Worm (Caenorhabditis elegans) whole organism, L4/young adult: ENCODE measurements around the gene F08C6.5.

Source experiments
- W03F9.2 ChIP-seq: fragments of 150-350 bp; optimal IDR thresholded peaks from 2 replicates; lab custom pipeline; 2014; ENCODE audit warnings: missing biosample characterization, missing genetic modification characterization
- dao-5 ChIP-seq: sonication (generic microtip); optimal IDR thresholded peaks from 2 replicates; lab custom pipeline; 2016; ENCODE audit warnings: missing genotype, missing genetic modification characterization, moderate library complexity, missing compliant biosample characterization
- him-1 ChIP-seq: sonication (generic microtip); optimal IDR thresholded peaks from 2 replicates; lab custom pipeline; 2016; ENCODE audit warnings: missing genotype, missing genetic modification reagents, missing genetic modification characterization, missing compliant biosample characterization

The F08C6.5 gene

DNA sequence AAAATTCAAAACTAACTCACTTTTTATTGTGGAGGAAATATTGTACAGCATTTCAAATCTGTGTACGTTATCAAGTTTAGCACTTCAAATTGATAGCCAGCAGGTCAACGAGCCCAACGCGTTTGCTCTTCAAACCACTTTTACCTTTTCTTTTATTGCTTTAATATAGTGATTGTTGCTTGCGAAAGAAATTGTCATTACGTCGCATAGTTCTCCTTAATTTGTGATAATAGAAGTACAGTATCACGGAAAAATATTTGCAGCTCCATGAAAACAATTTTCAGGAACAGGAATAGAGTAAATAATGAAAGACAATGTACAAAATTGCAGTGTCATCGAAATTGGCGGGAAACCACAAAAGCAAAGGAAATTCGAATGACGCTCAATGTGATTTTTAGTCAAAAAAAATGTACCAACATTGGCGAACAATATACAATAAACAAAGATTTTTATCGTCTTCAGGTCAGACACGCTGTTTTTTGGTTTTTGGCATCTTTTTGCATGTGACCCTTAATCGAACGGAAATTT is at the start of gene F08C6.5, which contains the start of gene PDB1.1:
F08C6.5 (plus strand) TSS at position 478 of the 528 bp plus-strand sequence.
PDB1.1 (minus strand) TSS at position 158 of the 528 bp plus-strand sequence.
- TF ChIP-seq him-1: no peak
- TF ChIP-seq dao-5: no peak
- no peak for TF ChIP-seq W03F9.2

DNA sequence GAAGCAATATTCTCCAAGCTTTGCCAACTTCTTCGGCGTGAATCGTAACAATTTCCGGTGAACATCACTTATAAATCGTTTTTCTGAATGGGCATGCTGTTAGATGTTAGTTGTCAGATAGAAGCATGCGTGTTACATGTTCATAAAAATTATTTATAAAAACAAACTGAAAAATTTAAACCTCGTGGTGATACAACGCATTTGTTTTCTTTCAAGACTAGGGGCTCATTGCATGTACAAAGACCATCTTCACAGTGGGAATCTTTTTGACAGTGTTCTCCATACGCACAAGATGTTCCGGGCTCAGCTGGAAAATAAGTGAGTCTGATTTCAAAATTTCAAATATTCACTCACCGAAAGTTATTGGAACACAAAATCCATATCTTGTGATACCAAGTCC is 46.5 kb upstream of the F08C6.5 start:
- no peak for TF ChIP-seq W03F9.2
- TF ChIP-seq him-1: no peak
- no peak for TF ChIP-seq dao-5

- TF ChIP-seq dao-5 (no peak), W03F9.2 (no peak), him-1 (no peak)
These were observed 39.6 kb upstream of the F08C6.5 start, which contains the start of gene chts-1 for ce11 chrX:7519569-7519968. TSS of gene chts-1 (minus strand) at chrX:7519669.

DNA sequence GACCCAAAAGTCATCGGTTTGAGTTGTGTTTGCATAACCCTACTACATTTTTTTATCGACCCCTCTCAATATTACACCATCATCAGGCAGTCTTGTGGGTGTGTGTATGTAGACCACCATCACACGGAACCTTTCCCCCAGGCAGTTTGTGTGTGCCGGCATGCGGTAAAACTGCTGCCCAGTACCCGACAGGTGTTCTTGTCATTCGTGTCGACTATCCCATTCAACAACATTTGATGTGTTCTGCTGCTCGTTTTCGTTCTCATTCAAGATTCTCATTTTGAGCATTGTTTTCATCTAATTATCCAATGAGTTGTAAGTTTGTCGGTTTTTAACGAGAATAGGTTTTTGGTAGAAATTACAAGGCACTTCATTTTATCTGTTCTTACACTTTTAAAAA is 36.6 kb upstream of the F08C6.5 start:
- no peak for TF ChIP-seq W03F9.2

ce11 chrX:7523799-7524198 is 35.4 kb upstream of the F08C6.5 start:
- TF ChIP-seq dao-5: no peak
- no peak for TF ChIP-seq him-1
- TF ChIP-seq W03F9.2: no peak

DNA sequence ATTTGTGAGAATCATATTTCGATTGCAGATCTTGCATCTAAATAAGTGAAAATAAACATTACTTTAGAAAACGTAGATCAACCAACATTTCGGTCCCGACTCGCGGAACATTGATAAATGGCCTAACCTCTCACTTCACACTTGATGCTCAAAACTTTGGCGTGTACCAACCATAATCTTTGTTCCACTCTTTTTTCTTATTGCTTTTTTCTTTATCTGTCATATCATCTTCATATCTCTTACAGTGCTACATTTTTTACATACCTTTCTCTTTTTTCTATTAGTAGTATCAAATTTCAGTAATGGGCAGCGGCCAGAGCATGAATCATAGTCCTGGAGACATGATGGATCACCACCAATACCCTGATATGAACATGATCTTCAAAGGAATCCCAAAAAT is 33.9 kb upstream of the F08C6.5 start, which contains the start of gene F46C8.3:
F46C8.3 (plus strand) TSS at position 301 of the 400 bp plus-strand sequence.
- no peak for TF ChIP-seq dao-5
- TF ChIP-seq him-1: no peak
- no peak for TF ChIP-seq W03F9.2

- TF ChIP-seq him-1: no peak
- TF ChIP-seq W03F9.2: no peak
These were observed 26.6 kb upstream of the F08C6.5 start, which contains the start of gene ceh-14 for ce11 chrX:7532632-7533031. TSS of gene ceh-14 (minus strand) at chrX:7532732.

- TF ChIP-seq him-1: no peak
- no peak for TF ChIP-seq dao-5
- no peak for TF ChIP-seq W03F9.2
These were observed 24.8 kb upstream of the F08C6.5 start for ce11 chrX:7534454-7534853.

ce11 chrX:7536869-7537268 is 22.3 kb upstream of the F08C6.5 start:
- TF ChIP-seq him-1 (no peak), dao-5 (no peak), W03F9.2 (no peak)

ce11 chrX:7537742-7538268 is 21.4 kb upstream of the F08C6.5 start, which contains the start of gene dpy-7:
TSS of gene dpy-7 (minus strand) at chrX:7537792.
- TF ChIP-seq dao-5 (no peak), W03F9.2 (no peak), him-1 (no peak)

ce11 chrX:7540033-7540432 is 19.2 kb upstream of the F08C6.5 start, which contains the start of gene glb-16:
TSS of gene glb-16 (minus strand) at chrX:7540133.
- TF ChIP-seq dao-5 (no peak), W03F9.2 (no peak), him-1 (no peak)

ce11 chrX:7541078-7541477 is 18.1 kb upstream of the F08C6.5 start:
- TF ChIP-seq dao-5 (no peak), W03F9.2 (no peak), him-1 (no peak)

DNA sequence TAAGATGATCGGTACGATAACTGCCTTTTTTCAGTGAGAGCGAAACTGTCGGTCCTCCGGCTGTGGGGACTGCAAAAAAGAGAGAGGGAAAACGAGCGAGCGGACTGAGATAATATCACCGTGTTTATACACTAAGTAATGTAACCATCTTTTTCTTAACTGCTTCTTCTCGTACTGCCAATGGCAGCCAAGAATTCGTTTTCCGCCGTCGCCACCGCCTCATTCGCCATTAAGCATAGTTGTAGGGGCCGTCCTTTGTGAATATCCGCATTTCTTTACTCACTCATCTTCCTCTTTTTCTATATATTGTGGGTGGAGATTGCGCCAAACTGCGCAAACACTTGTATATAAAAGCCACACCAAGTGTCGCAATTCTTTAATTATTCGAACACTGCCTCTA is 12.7 kb upstream of the F08C6.5 start, which contains the start of gene col-174:
col-174 (plus strand) TSS at position 301 of the 400 bp plus-strand sequence.
- TF ChIP-seq him-1: no peak
- no peak for TF ChIP-seq W03F9.2
- TF ChIP-seq dao-5: no peak

DNA sequence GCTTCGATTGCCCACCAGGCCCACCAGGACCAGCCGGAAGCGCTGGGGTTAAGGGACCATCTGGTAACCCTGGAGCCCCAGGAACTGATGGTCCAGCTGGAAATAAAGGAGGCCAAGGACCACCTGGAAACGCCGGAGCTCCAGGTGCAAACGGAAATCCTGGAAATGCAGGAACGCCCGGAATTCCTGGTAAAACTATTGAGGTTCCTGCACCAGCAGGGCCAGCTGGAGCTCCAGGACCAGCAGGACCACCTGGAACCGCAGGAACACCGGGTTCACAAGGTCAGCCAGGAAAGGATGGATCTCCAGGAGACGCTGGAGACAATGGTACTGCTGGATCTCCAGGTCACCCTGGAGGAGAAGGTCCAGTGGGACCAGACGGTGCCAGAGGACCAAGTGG is 11.5 kb upstream of the F08C6.5 start:
- TF ChIP-seq him-1 (no peak), dao-5 (no peak), W03F9.2 (no peak)

DNA sequence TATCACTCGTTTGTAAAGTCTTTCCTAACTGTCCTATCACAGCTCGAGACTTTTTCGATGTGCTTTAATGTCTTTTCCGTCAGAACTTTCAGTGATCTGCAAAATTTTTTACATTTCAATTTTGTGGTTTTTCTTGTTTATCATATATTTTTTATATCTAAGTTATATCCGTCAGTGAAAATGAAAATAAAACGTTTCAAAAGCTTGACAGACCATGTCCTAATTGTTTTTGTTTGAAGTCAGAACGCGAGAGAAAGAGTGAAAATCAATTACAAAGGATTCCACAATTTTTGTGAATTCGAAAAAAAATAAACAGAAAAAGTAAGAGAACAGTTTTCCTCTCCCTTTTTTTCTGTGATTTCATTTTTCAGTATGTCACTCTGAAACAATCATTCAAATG is 11.0 kb upstream of the F08C6.5 start, which contains the start of gene F46C8.1:
F46C8.1 (plus strand) TSS at position 301 of the 400 bp plus-strand sequence.
- TF ChIP-seq dao-5 (no peak), him-1 (no peak), W03F9.2 (no peak)

DNA sequence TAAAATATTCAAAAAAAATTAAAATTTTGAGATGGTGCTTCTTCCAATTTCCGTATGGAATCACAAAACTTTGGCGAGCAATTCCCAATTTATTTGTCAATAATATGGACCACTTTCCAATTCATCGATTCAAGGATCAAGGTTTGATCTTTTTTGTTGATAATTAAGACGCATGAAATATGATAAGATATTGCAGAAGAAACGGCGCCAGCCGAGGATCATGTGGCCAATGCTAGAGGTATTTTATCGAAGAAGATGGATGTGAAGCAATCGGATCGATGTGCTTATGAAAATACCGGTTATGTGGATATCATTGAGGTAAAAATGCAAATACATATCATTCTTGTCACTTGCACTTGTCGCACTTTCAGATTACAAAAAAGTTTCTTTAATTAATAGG is 8.8 kb upstream of the F08C6.5 start:
- TF ChIP-seq him-1: no peak

DNA sequence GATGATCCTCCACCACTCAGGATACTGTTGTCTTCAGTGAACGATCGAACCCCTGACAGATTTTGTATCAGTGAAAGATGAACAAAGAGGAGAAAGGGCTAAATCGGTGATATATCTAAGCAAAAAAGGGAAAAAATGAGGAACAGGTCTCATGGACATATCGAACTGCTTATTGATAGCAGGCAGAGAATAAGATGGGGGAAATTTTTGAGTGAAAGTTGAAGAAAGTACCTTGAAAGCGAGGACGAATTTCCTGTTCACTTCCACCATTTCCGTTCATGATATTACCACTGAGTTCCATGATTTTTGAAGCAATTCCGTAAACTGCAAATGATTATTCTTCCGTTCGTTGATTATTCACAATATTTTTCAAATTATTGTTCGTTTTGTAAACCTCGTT is 5.9 kb upstream of the F08C6.5 start:
- TF ChIP-seq dao-5 (no peak), him-1 (no peak), W03F9.2 (no peak)
